Fruit fly (Drosophila melanogaster): ENCODE results near the gene CG6761.

DNA sequence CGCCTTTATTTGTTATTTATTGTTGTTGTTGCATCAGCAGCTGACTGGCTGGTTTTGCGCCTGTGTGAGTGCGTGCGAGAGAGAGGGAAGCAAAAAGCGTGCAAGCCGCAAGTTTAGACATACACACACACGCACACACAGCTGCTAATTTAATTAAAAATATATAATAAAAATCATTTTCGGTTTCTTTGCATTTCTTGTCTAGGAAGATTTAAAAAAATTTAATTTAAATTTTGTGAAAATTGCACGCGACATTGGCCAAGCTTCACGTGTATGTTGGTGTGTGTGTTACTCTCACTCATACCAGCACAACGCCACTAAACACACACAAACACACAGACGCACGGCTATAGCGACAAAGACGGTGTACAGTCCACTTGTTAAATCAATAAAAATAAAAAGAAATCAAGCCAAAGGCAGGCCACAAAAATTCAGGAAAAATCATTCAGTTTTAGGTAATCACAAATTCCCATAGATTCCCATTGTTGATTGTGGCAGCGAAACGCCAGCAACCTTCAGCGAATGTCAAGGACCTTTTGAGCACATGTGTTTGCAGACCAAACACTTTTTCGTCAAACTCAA is 9.8 kb downstream of the CG6761 start:
- TF ChIP-seq CG15710 (tag; optimal IDR thresholded peaks at IDR 0.05) (no peak), CG13204 (GFP tag; optimal IDR thresholded peaks at IDR 0.05) (no peak), fd96Ca (GFP tag; IDR thresholded peaks at IDR 0.05) (no peak), CG34367 (tag; optimal IDR thresholded peaks at IDR 0.05) (no peak), gl (tag; optimal IDR thresholded peaks at IDR 0.05) (no peak), CG10348 (GFP tag; IDR thresholded peaks at IDR 0.05) (no peak), CG14655 (GFP tag; optimal IDR thresholded peaks at IDR 0.05) (no peak), CG17806 (tag; optimal IDR thresholded peaks at IDR 0.05) (no peak), rn (GFP tag; IDR thresholded peaks at IDR 0.05) (no peak), Pif1B (GFP tag; optimal IDR thresholded peaks at IDR 0.05) (no peak), CG4496 (GFP tag; IDR thresholded peaks at IDR 0.05) (peak; percentile 63; the same call in 1 of the 3 replicates), CG8159 (tag; optimal IDR thresholded peaks at IDR 0.05) (no peak)

Measured in whole organism, pupa.